Worm (Caenorhabditis elegans) whole organism, L1 larva: ENCODE measurements around the gene acr-18.

Experiments used
- C04F5.9 ChIP-seq: sonication (generic microtip); optimal IDR thresholded peaks from 2 replicates; lab custom pipeline; 2016; ENCODE audit warnings: missing genetic modification characterization, missing compliant biosample characterization
- C16A3.4 ChIP-seq: fragments of 150-350 bp; optimal IDR thresholded peaks from 2 replicates; lab custom pipeline; 2014; ENCODE audit warnings: missing biosample characterization, missing genetic modification characterization
- C34B4.2 ChIP-seq: sonication (generic microtip); optimal IDR thresholded peaks from 2 replicates; lab custom pipeline; 2017; ENCODE audit warnings: mild to moderate bottlenecking, missing genetic modification characterization, missing compliant biosample characterization
- F16B12.6 ChIP-seq: fragments of 150-350 bp; optimal IDR thresholded peaks from 2 replicates; lab custom pipeline; 2014; ENCODE audit warnings: missing biosample characterization, missing genetic modification characterization
- alr-1 ChIP-seq: fragments of 200-800 bp; sonication (Bioruptor generic); optimal IDR thresholded peaks from 2 replicates; lab custom pipeline; 2018; ENCODE audit warnings: borderline replicate concordance, mild to moderate bottlenecking, missing genetic modification characterization, missing compliant biosample characterization
- ceh-82 ChIP-seq, 3 experiments: fragments of 150-350 bp in 1 of 3; sonication (generic microtip) in 2 of 3; optimal IDR thresholded peaks; 2 replicates each; lab custom pipeline; 2014 to 2017; ENCODE audit warnings: missing biosample characterization in 3 of 3, missing genetic modification characterization in 3 of 3
- ceh-88 ChIP-seq: fragments of 200-800 bp; sonication (Bioruptor generic); IDR thresholded peaks from 2 replicates; pipeline ENCODE4 v1.3.6; 2022; ENCODE audit warnings: missing genetic modification characterization, missing compliant biosample characterization
- dpl-1 ChIP-seq, 3 experiments: fragments of 150-350 bp in 2 of 3; sonication (generic microtip) in 1 of 3; optimal IDR thresholded peaks; 2 replicates each; lab custom pipeline; 2014 to 2017; ENCODE audit warnings: missing biosample characterization in 3 of 3, missing genetic modification characterization in 3 of 3, missing genetic modification reagents in 3 of 3
- dsc-1 ChIP-seq: sonication (generic microtip); optimal IDR thresholded peaks from 2 replicates; lab custom pipeline; 2016; ENCODE audit warnings: mild to moderate bottlenecking, missing genetic modification characterization, missing compliant biosample characterization
- efl-1 ChIP-seq, 4 experiments: fragments of 150-350 bp; optimal IDR thresholded peaks in 3 of 4; peaks in 1 of 4; 1 replicate in 1 of 4; 2 replicates in 3 of 4; lab custom pipeline; 2014; ENCODE audit warnings: missing biosample characterization in 2 of 4, missing genetic modification characterization in 2 of 4, missing genetic modification reagents in 2 of 4
- elt-2 ChIP-seq: sonication (generic microtip); optimal IDR thresholded peaks from 2 replicates; lab custom pipeline; 2016; ENCODE audit warnings: missing genetic modification characterization, mild to moderate bottlenecking, inconsistent platforms, missing compliant biosample characterization, missing genetic modification reagents
- elt-3 ChIP-seq, 6 experiments: fragments of 150-350 bp in 1 of 6; sonication (generic microtip); optimal IDR thresholded peaks; 2 replicates each; lab custom pipeline; 2017 to 2018; ENCODE audit warnings: missing biosample characterization in 6 of 6, missing genetic modification characterization in 6 of 6, inconsistent platforms in 1 of 6
- ets-5 ChIP-seq: fragments of 200-800 bp; sonication (Bioruptor generic); IDR thresholded peaks from 2 replicates; pipeline ENCODE4 v1.3.6; 2022; ENCODE audit warnings: missing genetic modification characterization, missing compliant biosample characterization
- fkh-10 ChIP-seq: sonication (generic microtip); optimal IDR thresholded peaks from 2 replicates; lab custom pipeline; 2017; ENCODE audit warnings: missing biosample characterization, missing genetic modification reagents, missing genetic modification characterization
- fkh-8 ChIP-seq: sonication (generic microtip); optimal IDR thresholded peaks from 2 replicates; lab custom pipeline; 2016; ENCODE audit warnings: mild to moderate bottlenecking, missing genetic modification characterization, missing compliant biosample characterization
- hlh-17 ChIP-seq: fragments of 200-800 bp; sonication (Bioruptor generic); optimal IDR thresholded peaks from 2 replicates; lab custom pipeline; 2018; ENCODE audit warnings: missing genetic modification characterization, mild to moderate bottlenecking, missing compliant biosample characterization, moderate library complexity, borderline replicate concordance
- irx-1 ChIP-seq: sonication (generic microtip); optimal IDR thresholded peaks from 2 replicates; lab custom pipeline; 2016; ENCODE audit warnings: missing genetic modification characterization, missing compliant biosample characterization
- isw-1 ChIP-seq: fragments of 200-800 bp; sonication (Bioruptor generic); IDR thresholded peaks from 2 replicates; pipeline ENCODE4 v1.3.6; 2022; ENCODE audit warnings: missing genetic modification characterization, missing compliant biosample characterization
- lin-13 ChIP-seq: fragments of 150-350 bp; optimal IDR thresholded peaks from 2 replicates; lab custom pipeline; 2014; ENCODE audit warnings: missing biosample characterization, missing genetic modification reagents, missing genetic modification characterization
- lin-14 ChIP-seq: fragments of 200-800 bp; sonication (Bioruptor generic); optimal IDR thresholded peaks from 2 replicates; lab custom pipeline; 2018; ENCODE audit warnings: mild to moderate bottlenecking, missing genetic modification characterization, moderate library complexity, missing compliant biosample characterization
- lin-15B ChIP-seq: fragments of 150-350 bp; sonication (generic microtip); optimal IDR thresholded peaks from 3 replicates; lab custom pipeline; 2014; ENCODE audit warnings: missing biosample characterization, missing genetic modification characterization
- lin-35 ChIP-seq, 2 experiments: fragments of 150-350 bp; optimal IDR thresholded peaks; 2 replicates each; lab custom pipeline; 2014; ENCODE audit warnings: missing biosample characterization in 2 of 2, missing genetic modification characterization in 2 of 2, missing genetic modification reagents in 2 of 2
- lir-3 ChIP-seq: sonication (generic microtip); optimal IDR thresholded peaks from 2 replicates; lab custom pipeline; 2016; ENCODE audit warnings: mild to moderate bottlenecking, missing genetic modification characterization, moderate library complexity, missing compliant biosample characterization; ENCODE audit not compliant: poor library complexity
- lsy-2 ChIP-seq, 2 experiments: fragments of 150-350 bp; optimal IDR thresholded peaks; 2 replicates each; lab custom pipeline; 2014; ENCODE audit warnings: missing biosample characterization in 2 of 2, missing genetic modification characterization in 2 of 2
- mab-9 ChIP-seq: fragments of 200-800 bp; sonication (Bioruptor generic); IDR thresholded peaks from 2 replicates; pipeline ENCODE4 v1.3.6; 2022; ENCODE audit warnings: missing genetic modification reagents, missing genetic modification characterization, missing compliant biosample characterization
- mdl-1 ChIP-seq, 2 experiments: fragments of 150-350 bp; optimal IDR thresholded peaks; 2 replicates each; lab custom pipeline; 2014 to 2017; ENCODE audit warnings: missing biosample characterization in 2 of 2, missing genetic modification characterization in 2 of 2, inconsistent platforms in 1 of 2
- mef-2 ChIP-seq: fragments of 150-350 bp; optimal IDR thresholded peaks from 2 replicates; lab custom pipeline; 2014; ENCODE audit warnings: missing biosample characterization, missing genetic modification characterization
- mep-1 ChIP-seq: fragments of 150-350 bp; optimal IDR thresholded peaks from 2 replicates; lab custom pipeline; 2014; ENCODE audit warnings: missing biosample characterization, missing genetic modification characterization
- nhr-19 ChIP-seq: fragments of 200-800 bp; sonication (Bioruptor generic); conservative IDR thresholded peaks from 2 replicates; pipeline ENCODE4 v1.3.6; 2022; ENCODE audit warnings: missing genetic modification characterization, missing compliant biosample characterization
- nhr-20 ChIP-seq: sonication (generic microtip); optimal IDR thresholded peaks from 2 replicates; lab custom pipeline; 2016; ENCODE audit warnings: mild to moderate bottlenecking, missing genetic modification characterization, missing compliant biosample characterization
- nhr-28 ChIP-seq: fragments of 150-350 bp; optimal IDR thresholded peaks from 2 replicates; lab custom pipeline; 2014; ENCODE audit warnings: missing biosample characterization, missing genetic modification characterization
- nhr-47 ChIP-seq: sonication (generic microtip); optimal IDR thresholded peaks from 2 replicates; lab custom pipeline; 2016; ENCODE audit warnings: mild to moderate bottlenecking, missing genetic modification characterization, moderate library complexity, missing compliant biosample characterization
- nhr-71 ChIP-seq: sonication (generic microtip); optimal IDR thresholded peaks from 2 replicates; lab custom pipeline; 2016; ENCODE audit warnings: mild to moderate bottlenecking, missing genetic modification characterization, moderate library complexity, missing compliant biosample characterization
- nhr-77 ChIP-seq: fragments of 150-350 bp; optimal IDR thresholded peaks from 2 replicates; lab custom pipeline; 2014; ENCODE audit warnings: missing biosample characterization, missing genetic modification characterization
- nhr-90 ChIP-seq: sonication (generic microtip); optimal IDR thresholded peaks from 2 replicates; lab custom pipeline; 2016; ENCODE audit warnings: mild to moderate bottlenecking, missing genetic modification characterization, missing compliant biosample characterization; ENCODE audit not compliant: poor library complexity
- pag-3 ChIP-seq: sonication (generic microtip); optimal IDR thresholded peaks from 2 replicates; lab custom pipeline; 2017; ENCODE audit warnings: missing genetic modification characterization, mild to moderate bottlenecking, missing compliant biosample characterization, antibody characterized with exemption, borderline replicate concordance; ENCODE audit not compliant: insufficient read depth
- pqm-1 ChIP-seq: sonication (generic microtip); optimal IDR thresholded peaks from 3 replicates; lab custom pipeline; 2017; ENCODE audit warnings: missing biosample characterization, missing genetic modification characterization
- rnt-1 ChIP-seq: sonication (generic microtip); optimal IDR thresholded peaks from 2 replicates; lab custom pipeline; 2016; ENCODE audit warnings: mild to moderate bottlenecking, missing genetic modification characterization, moderate library complexity, missing compliant biosample characterization
- skn-1 ChIP-seq: fragments of 150-350 bp; optimal IDR thresholded peaks from 2 replicates; lab custom pipeline; 2014; ENCODE audit warnings: missing biosample characterization, missing genetic modification characterization
- snpc-4 ChIP-seq: fragments of 150-350 bp; optimal IDR thresholded peaks from 2 replicates; lab custom pipeline; 2014; ENCODE audit warnings: missing biosample characterization, missing genetic modification characterization
- snu-23 ChIP-seq: sonication (generic microtip); optimal IDR thresholded peaks from 2 replicates; lab custom pipeline; 2016; ENCODE audit warnings: missing genetic modification characterization, missing compliant biosample characterization
- sox-4 ChIP-seq: sonication (generic microtip); optimal IDR thresholded peaks from 2 replicates; lab custom pipeline; 2016; ENCODE audit warnings: missing genetic modification characterization, missing compliant biosample characterization
- sup-37 ChIP-seq: fragments of 200-800 bp; sonication (Bioruptor generic); optimal IDR thresholded peaks from 2 replicates; lab custom pipeline; 2018; ENCODE audit warnings: mild to moderate bottlenecking, missing genetic modification characterization, missing compliant biosample characterization
- swsn-7 ChIP-seq: sonication (generic microtip); optimal IDR thresholded peaks from 2 replicates; lab custom pipeline; 2016; ENCODE audit warnings: missing genetic modification characterization, missing compliant biosample characterization
- tbx-2 ChIP-seq: sonication (generic microtip); optimal IDR thresholded peaks from 2 replicates; lab custom pipeline; 2016; ENCODE audit warnings: missing genetic modification characterization, missing compliant biosample characterization
- unc-130 ChIP-seq: fragments of 150-350 bp; optimal IDR thresholded peaks from 2 replicates; lab custom pipeline; 2017; ENCODE audit warnings: missing biosample characterization, missing genetic modification characterization, inconsistent platforms
- unc-30 ChIP-seq: sonication (generic microtip); optimal IDR thresholded peaks from 2 replicates; lab custom pipeline; 2017; ENCODE audit warnings: missing biosample characterization, missing genetic modification characterization
- unc-86 ChIP-seq: sonication (generic microtip); optimal IDR thresholded peaks from 2 replicates; lab custom pipeline; 2016; ENCODE audit warnings: missing genetic modification characterization, missing compliant biosample characterization
- unc-98 ChIP-seq: fragments of 200-800 bp; sonication (Bioruptor generic); IDR thresholded peaks from 2 replicates; pipeline ENCODE4 v1.3.6; 2022; ENCODE audit warnings: missing genetic modification characterization, missing compliant biosample characterization
- xbp-1 ChIP-seq: sonication (generic microtip); optimal IDR thresholded peaks from 2 replicates; lab custom pipeline; 2016; ENCODE audit warnings: missing genetic modification characterization, missing compliant biosample characterization
- ztf-4 ChIP-seq: fragments of 150-350 bp; optimal IDR thresholded peaks from 2 replicates; lab custom pipeline; 2014; ENCODE audit warnings: missing biosample characterization, missing genetic modification characterization

acr-18 gene

ce11 chrV:15551642-15552041 is 7.3 kb downstream of the acr-18 start:
- peak; percentile 3 for TF ChIP-seq nhr-77 (tag; lab: Kevin White, UChicago)
- no peak for TF ChIP-seq F16B12.6
- peak; percentile 30 to 70 for TF ChIP-seq lin-35 (GFP tag; optimal IDR thresholded peaks at IDR 0.05; lab: Kevin White, UChicago)
- TF ChIP-seq snpc-4, result peak; percentile 7
- TF ChIP-seq nhr-71 (tag; lab: Kevin White, UChicago), result peak; percentile 56
- TF ChIP-seq nhr-28 (tag; lab: Kevin White, UChicago), result no peak
- TF ChIP-seq mep-1 (tag; lab: Kevin White, UChicago), result peak; percentile 28
- TF ChIP-seq nhr-20 (tag; lab: Kevin White, UChicago), result peak; percentile 44
- peak; percentile 8 for TF ChIP-seq irx-1 (tag; lab: Kevin White, UChicago)
- peak; percentile 67 for TF ChIP-seq nhr-19
- no peak for TF ChIP-seq ets-5 (GFP tag; lab: Robert Waterston, UW)
- no peak for TF ChIP-seq C34B4.2 (tag; lab: Kevin White, UChicago)
- TF ChIP-seq swsn-7 (tag; lab: Kevin White, UChicago), result peak; percentile 51
- no peak for TF ChIP-seq mab-9 (GFP tag; lab: Robert Waterston, UW)
- peak; percentile 54 for TF ChIP-seq fkh-8 (tag; lab: Kevin White, UChicago)
- TF ChIP-seq fkh-10 (GFP tag; lab: Kevin White, UChicago), result no peak
- peak; percentile 33; the same call in 1 of the 2 replicates for TF ChIP-seq unc-98
- no peak for TF ChIP-seq sox-4 (tag; lab: Kevin White, UChicago)
- no peak for TF ChIP-seq unc-130 (tag; lab: Kevin White, UChicago)
- TF ChIP-seq ceh-82 (tag; optimal IDR thresholded peaks at IDR 0.05; lab: Kevin White, UChicago), result peak in 2 of 3 experiments; percentile 13 to 74
- peak; percentile 32 for TF ChIP-seq tbx-2 (tag; lab: Kevin White, UChicago)
- TF ChIP-seq hlh-17 (GFP tag; lab: Kevin White, UChicago), result no peak
- peak; percentile 43 for TF ChIP-seq dsc-1 (tag; lab: Kevin White, UChicago)
- peak; percentile 40 for TF ChIP-seq lin-14 (GFP tag; lab: Kevin White, UChicago)
- TF ChIP-seq C16A3.4 (tag; lab: Kevin White, UChicago), result peak; percentile 35
- TF ChIP-seq mef-2 (tag; lab: Kevin White, UChicago), result no peak
- TF ChIP-seq efl-1 (optimal IDR thresholded peaks at IDR 0.05; lab: Kevin White, UChicago), result peak; percentile 33 to 53
- peak; percentile 46 to 94 for TF ChIP-seq efl-1 (GFP tag; optimal IDR thresholded peaks at IDR 0.05 in 1 of 2; lab: Kevin White, UChicago)
- peak; percentile 24 for TF ChIP-seq lir-3 (tag; lab: Kevin White, UChicago)
- TF ChIP-seq elt-2 (tag; lab: Kevin White, UChicago), result no peak
- no peak for TF ChIP-seq C04F5.9 (tag; lab: Kevin White, UChicago)
- TF ChIP-seq snu-23 (GFP tag; lab: Kevin White, UChicago), result peak; percentile 67
- TF ChIP-seq unc-30 (tag; lab: Kevin White, UChicago), result no peak
- peak; percentile 46 for TF ChIP-seq skn-1
- TF ChIP-seq dpl-1 (GFP tag; optimal IDR thresholded peaks at IDR 0.05; lab: Kevin White, UChicago), result peak in 2 of 3 experiments; percentile 5 to 37
- peak; percentile 16 to 57 for TF ChIP-seq lsy-2 (tag; optimal IDR thresholded peaks at IDR 0.05; lab: Kevin White, UChicago)
- no peak for TF ChIP-seq isw-1 (GFP tag; lab: Robert Waterston, UW)
- TF ChIP-seq lin-13 (GFP tag; lab: Kevin White, UChicago), result peak; percentile 20
- peak; percentile 66 for TF ChIP-seq rnt-1 (tag; lab: Kevin White, UChicago)
- TF ChIP-seq alr-1 (tag; lab: Kevin White, UChicago), result no peak
- TF ChIP-seq pag-3, result no peak
- TF ChIP-seq unc-86 (tag; lab: Kevin White, UChicago), result peak; percentile 19
- TF ChIP-seq elt-3 (tag; optimal IDR thresholded peaks at IDR 0.05; lab: Kevin White, UChicago), result peak in 1 of 6 experiments; percentile 30
- TF ChIP-seq nhr-47, result peak; percentile 62
- no peak for TF ChIP-seq sup-37
- TF ChIP-seq lin-15B (tag; lab: Kevin White, UChicago), result no peak
- no peak for TF ChIP-seq ceh-88 (GFP tag; lab: Robert Waterston, UW)
- TF ChIP-seq ztf-4 (tag; lab: Kevin White, UChicago), result no peak
- peak; percentile 17 for TF ChIP-seq nhr-90 (tag; lab: Kevin White, UChicago)
- no peak for TF ChIP-seq pqm-1 (tag; lab: Kevin White, UChicago)
- TF ChIP-seq xbp-1 (tag; lab: Kevin White, UChicago), result peak; percentile 27
- peak in 1 of 2 experiments; percentile 65 for TF ChIP-seq mdl-1 (tag; optimal IDR thresholded peaks at IDR 0.05; lab: Kevin White, UChicago)
